Worm (Caenorhabditis elegans) whole organism, L4/young adult: Measurements from ENCODE around the gene nnt-1.

Experiments
- W03F9.2 ChIP-seq: fragments of 150-350 bp; optimal IDR thresholded peaks from 2 replicates; lab custom pipeline; 2014; ENCODE audit warnings: missing biosample characterization, missing genetic modification characterization
- dao-5 ChIP-seq: sonication (generic microtip); optimal IDR thresholded peaks from 2 replicates; lab custom pipeline; 2016; ENCODE audit warnings: missing genotype, missing genetic modification characterization, moderate library complexity, missing compliant biosample characterization
- him-1 ChIP-seq: sonication (generic microtip); optimal IDR thresholded peaks from 2 replicates; lab custom pipeline; 2016; ENCODE audit warnings: missing genotype, missing genetic modification reagents, missing genetic modification characterization, missing compliant biosample characterization

Gene nnt-1

ce11 chrX:6100395-6101099, 21.6 kb upstream of the nnt-1 start:
- TF ChIP-seq him-1 (tag; lab: Kevin White, UChicago) (no peak), dao-5 (tag; lab: Kevin White, UChicago) (no peak), W03F9.2 (tag; lab: Kevin White, UChicago) (no peak)

DNA sequence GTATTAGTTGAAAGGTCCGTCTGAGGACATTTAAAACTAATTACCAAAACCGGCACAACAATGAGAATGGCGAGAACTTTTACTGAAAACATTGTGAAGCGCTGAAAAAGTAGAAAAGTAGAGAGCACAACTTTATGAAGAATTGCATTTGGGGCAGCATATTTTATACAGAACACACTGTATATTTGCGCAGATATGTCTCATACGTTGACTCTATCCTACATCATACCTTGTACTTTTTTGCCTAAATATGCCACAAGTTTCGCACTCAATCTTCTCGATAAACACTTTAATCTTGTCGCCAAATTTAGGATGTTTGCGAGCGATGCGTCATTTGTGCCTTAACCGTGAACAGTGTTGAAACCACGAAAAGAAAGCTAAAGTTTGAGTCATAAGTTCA, 18.8 kb upstream of the nnt-1 start, which contains the start of gene C15H9.11:
C15H9.11 (minus strand) TSS at position 101 of the 400 bp plus-strand sequence.
- TF ChIP-seq W03F9.2 (tag; lab: Kevin White, UChicago) (no peak), him-1 (tag; lab: Kevin White, UChicago) (no peak), dao-5 (tag; lab: Kevin White, UChicago) (no peak)

DNA sequence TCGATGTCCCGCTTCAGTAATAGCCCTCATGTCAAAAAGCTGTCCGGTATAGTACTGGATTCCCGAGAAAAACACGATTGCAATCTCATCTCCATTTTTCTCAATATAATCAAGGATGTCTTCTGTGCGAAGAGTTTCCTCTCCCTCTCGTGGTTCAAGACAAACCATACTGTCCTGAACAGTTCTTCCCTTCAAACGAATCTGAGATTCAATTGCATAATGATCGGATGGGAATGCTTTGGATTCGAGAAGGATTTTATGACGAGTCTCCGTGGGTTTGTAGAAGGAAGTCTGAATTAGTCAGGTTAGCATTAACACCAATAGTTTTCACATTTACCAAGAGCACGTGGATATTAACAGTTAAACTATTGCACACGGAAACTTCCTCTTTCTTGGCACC, 14.1 kb upstream of the nnt-1 start:
- TF ChIP-seq him-1 (tag; lab: Kevin White, UChicago) (no peak), W03F9.2 (tag; lab: Kevin White, UChicago) (no peak), dao-5 (tag; lab: Kevin White, UChicago) (no peak)

- TF ChIP-seq W03F9.2 (tag; lab: Kevin White, UChicago) = no peak
- TF ChIP-seq dao-5 (tag; lab: Kevin White, UChicago) = no peak
- no peak for TF ChIP-seq him-1 (tag; lab: Kevin White, UChicago)
Observed at ce11 chrX:6109288-6109770, 12.8 kb upstream of the nnt-1 start, which contains the start of gene kynu-1. TSS of gene kynu-1 (minus strand) at chrX:6109338.

DNA sequence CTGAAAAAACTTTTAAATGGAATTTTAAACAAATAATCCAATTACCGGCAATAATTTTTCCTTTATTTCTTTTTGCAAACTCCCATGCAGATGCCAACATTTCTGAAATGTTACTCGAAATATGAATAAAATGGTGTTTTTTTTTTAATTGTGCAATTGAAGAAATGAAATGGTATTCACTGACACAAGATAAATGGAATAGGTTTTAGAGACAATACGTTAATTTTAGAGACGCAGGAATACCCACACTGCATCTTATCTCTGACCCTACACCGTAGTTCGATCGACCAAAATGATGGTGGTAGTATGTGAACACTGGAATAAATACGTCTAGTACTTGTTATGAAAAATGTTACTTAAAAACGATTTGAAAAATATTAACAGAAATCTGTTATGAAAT, 9.3 kb upstream of the nnt-1 start, which contains the start of gene prx-3:
prx-3 (minus strand) TSS at position 101 of the 400 bp plus-strand sequence.
- TF ChIP-seq him-1 (tag; lab: Kevin White, UChicago) = no peak
- no peak for TF ChIP-seq W03F9.2 (tag; lab: Kevin White, UChicago)
- no peak for TF ChIP-seq dao-5 (tag; lab: Kevin White, UChicago)

DNA sequence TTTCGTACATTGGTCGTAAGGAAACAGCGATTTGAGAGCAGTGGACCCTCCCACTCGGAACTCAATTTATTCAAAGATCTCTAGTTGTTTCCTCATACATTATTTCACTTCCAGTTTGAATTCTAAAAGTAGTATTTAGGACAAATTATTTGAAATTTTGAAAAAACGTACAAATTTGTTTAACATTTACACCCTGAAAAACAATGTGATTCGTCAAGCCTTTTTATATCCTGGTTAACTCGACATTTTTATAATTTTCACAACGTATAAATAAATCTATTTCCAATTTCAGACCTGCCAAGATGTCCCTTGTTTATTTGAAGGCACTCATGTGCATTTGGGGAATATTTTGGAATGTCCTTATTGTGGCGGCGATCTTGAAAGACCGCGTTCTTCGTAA, 6.6 kb upstream of the nnt-1 start, which contains the start of gene C15H9.3:
C15H9.3 (plus strand) TSS at position 301 of the 400 bp plus-strand sequence.
- TF ChIP-seq him-1 (tag; lab: Kevin White, UChicago) (no peak), dao-5 (tag; lab: Kevin White, UChicago) (no peak), W03F9.2 (tag; lab: Kevin White, UChicago) (no peak)

ce11 chrX:6118086-6118825, 3.9 kb upstream of the nnt-1 start, which contains the start of gene C15H9.2:
TSS of gene C15H9.2 (plus strand) at chrX:6118526.
- no peak for TF ChIP-seq dao-5 (tag; lab: Kevin White, UChicago)
- TF ChIP-seq W03F9.2 (tag; lab: Kevin White, UChicago) = no peak
- TF ChIP-seq him-1 (tag; lab: Kevin White, UChicago) = no peak

- TF ChIP-seq him-1 (tag; lab: Kevin White, UChicago) (no peak), dao-5 (tag; lab: Kevin White, UChicago) (no peak), W03F9.2 (tag; lab: Kevin White, UChicago) (no peak)
Observed at ce11 chrX:6121279-6121678, 832 bp upstream of the nnt-1 start.

- peak; percentile 54 for TF ChIP-seq him-1 (tag; lab: Kevin White, UChicago)
- no peak for TF ChIP-seq dao-5 (tag; lab: Kevin White, UChicago)
Observed at ce11 chrX:6128225-6128686, 6.1 kb downstream of the nnt-1 start, which contains the start of gene C15H9.9. TSS of gene C15H9.9 (minus strand) at chrX:6128275.

ce11 chrX:6128773-6129172, 6.7 kb downstream of the nnt-1 start:
- TF ChIP-seq dao-5 (tag; lab: Kevin White, UChicago) (no peak), him-1 (tag; lab: Kevin White, UChicago) (no peak), W03F9.2 (tag; lab: Kevin White, UChicago) (no peak)

ce11 chrX:6129277-6129676, 7.2 kb downstream of the nnt-1 start:
- no peak for TF ChIP-seq W03F9.2 (tag; lab: Kevin White, UChicago)
- no peak for TF ChIP-seq him-1 (tag; lab: Kevin White, UChicago)
- no peak for TF ChIP-seq dao-5 (tag; lab: Kevin White, UChicago)

DNA sequence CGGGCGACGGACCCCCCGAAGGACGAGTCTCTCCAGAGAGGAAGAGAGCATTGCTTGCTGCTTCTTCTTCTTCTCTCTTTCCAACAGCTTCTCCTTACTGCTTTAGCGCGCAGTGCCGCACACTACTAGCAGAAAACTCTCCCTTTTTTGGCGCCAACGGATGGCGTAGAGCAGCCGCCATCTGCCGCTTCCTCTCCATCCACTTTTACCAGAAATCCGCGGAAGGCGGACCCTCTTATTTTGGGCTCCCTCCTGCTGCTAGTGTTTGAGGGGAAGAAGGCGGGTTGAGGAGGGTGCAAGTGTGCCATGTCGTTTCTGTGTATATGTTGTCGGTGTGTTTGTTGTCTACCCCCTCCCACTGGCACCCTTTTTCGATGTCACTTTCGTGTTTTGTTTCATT, 12.3 kb downstream of the nnt-1 start:
- TF ChIP-seq dao-5 (tag; lab: Kevin White, UChicago) (no peak), him-1 (tag; lab: Kevin White, UChicago) (no peak), W03F9.2 (tag; lab: Kevin White, UChicago) (no peak)

ce11 chrX:6138243-6138642, 16.1 kb downstream of the nnt-1 start, which contains the start of gene Y72A10A.1:
TSS of gene Y72A10A.1 (minus strand) at chrX:6138343.
- TF ChIP-seq dao-5 (tag; lab: Kevin White, UChicago) = no peak
